Worm (Caenorhabditis elegans) whole organism, young adult: ENCODE measurements around the gene F58B3.4.
A peak's percentile ranks its signal among the peaks of the same experiment; 100 is the strongest.

Source experiments
- C06A6.2 ChIP-seq: fragments of 200-800 bp; sonication (Bioruptor generic); conservative IDR thresholded peaks from 2 replicates; pipeline ENCODE4 v1.3.6; 2022; ENCODE audit warnings: missing genetic modification characterization, missing compliant biosample characterization
- D2030.7 ChIP-seq: fragments of 200-800 bp; sonication (Bioruptor generic); IDR thresholded peaks from 2 replicates; pipeline ENCODE4 v1.3.6; 2022; ENCODE audit warnings: missing genetic modification reagents, missing genetic modification characterization, missing compliant biosample characterization
- F33H1.4 ChIP-seq: fragments of 200-800 bp; sonication (Bioruptor generic); IDR thresholded peaks from 2 replicates; pipeline ENCODE4 v1.3.6; 2022; ENCODE audit warnings: missing genetic modification reagents, missing genetic modification characterization, missing compliant biosample characterization
- K12H6.12 ChIP-seq: fragments of 200-800 bp; sonication (Bioruptor generic); optimal IDR thresholded peaks from 2 replicates; lab custom pipeline; 2018; ENCODE audit warnings: mild to moderate bottlenecking, missing genetic modification characterization, missing compliant biosample characterization
- Y53F4B.3 ChIP-seq: fragments of 200-800 bp; sonication (Bioruptor generic); IDR thresholded peaks from 2 replicates; pipeline ENCODE4 v1.3.6; 2022; ENCODE audit warnings: missing genetic modification reagents, missing genetic modification characterization, missing compliant biosample characterization
- Y56A3A.18 ChIP-seq: fragments of 200-800 bp; sonication (Bioruptor generic); IDR thresholded peaks from 2 replicates; pipeline ENCODE4 v1.3.6; 2022; ENCODE audit warnings: missing genetic modification reagents, missing genetic modification characterization, missing compliant biosample characterization
- Y67H2A.10 ChIP-seq: fragments of 200-800 bp; sonication (Bioruptor generic); conservative IDR thresholded peaks from 2 replicates; pipeline ENCODE4 v1.3.6; 2022; ENCODE audit warnings: missing genetic modification reagents, missing genetic modification characterization, missing compliant biosample characterization
- Y79H2A.3 ChIP-seq: fragments of 200-800 bp; sonication (Bioruptor generic); conservative IDR thresholded peaks from 2 replicates; pipeline ENCODE4 v1.3.6; 2022; ENCODE audit warnings: missing genetic modification reagents, missing genetic modification characterization, missing compliant biosample characterization
- ama-1 ChIP-seq, 3 experiments: fragments of 150-350 bp in 1 of 3; sonication (generic microtip) in 2 of 3; optimal IDR thresholded peaks; 2 replicates each; lab custom pipeline; 2014 to 2018; ENCODE audit warnings: missing biosample characterization in 2 of 3, missing genetic modification characterization in 2 of 3, missing genetic modification reagents in 2 of 3
- ccch-3 ChIP-seq: fragments of 200-800 bp; sonication (Bioruptor generic); optimal IDR thresholded peaks from 2 replicates; lab custom pipeline; 2018; ENCODE audit warnings: mild to moderate bottlenecking, missing genetic modification characterization, missing compliant biosample characterization
- cebp-1 ChIP-seq, 2 experiments: fragments of 200-800 bp in 1 of 2; sonication (Bioruptor generic) in 1 of 2; sonication (generic microtip) in 1 of 2; IDR thresholded peaks in 1 of 2; optimal IDR thresholded peaks in 1 of 2; 2 replicates each; pipeline versions ENCODE4 v1.3.6 to Lab custom; 2017 to 2022; ENCODE audit warnings: missing compliant biosample characterization in 2 of 2, missing genetic modification characterization in 2 of 2, mild to moderate bottlenecking in 1 of 2, missing genetic modification reagents in 1 of 2, moderate library complexity in 1 of 2
- ceh-100 ChIP-seq: fragments of 200-800 bp; sonication (Bioruptor generic); IDR thresholded peaks from 2 replicates; pipeline ENCODE4 v1.3.6; 2022; ENCODE audit warnings: missing genetic modification reagents, missing genetic modification characterization, missing compliant biosample characterization
- die-1 ChIP-seq: sonication (generic microtip); optimal IDR thresholded peaks from 2 replicates; lab custom pipeline; 2016; ENCODE audit warnings: missing genotype, mild to moderate bottlenecking, missing genetic modification characterization, missing compliant biosample characterization
- dox-1 ChIP-seq: fragments of 200-800 bp; sonication (Bioruptor generic); IDR thresholded peaks from 2 replicates; pipeline ENCODE4 v1.3.6; 2022; ENCODE audit warnings: missing genetic modification reagents, missing genetic modification characterization, missing compliant biosample characterization
- dpl-1 ChIP-seq: fragments of 150-350 bp; optimal IDR thresholded peaks from 2 replicates; lab custom pipeline; 2014; ENCODE audit warnings: missing biosample characterization, missing genetic modification reagents, missing genetic modification characterization
- efl-1 ChIP-seq: fragments of 150-350 bp; optimal IDR thresholded peaks from 2 replicates; lab custom pipeline; 2014; ENCODE audit warnings: missing biosample characterization, missing genetic modification reagents, missing genetic modification characterization
- ets-4 ChIP-seq: fragments of 200-800 bp; sonication (Bioruptor generic); optimal IDR thresholded peaks from 2 replicates; lab custom pipeline; 2018; ENCODE audit warnings: mild to moderate bottlenecking, missing genetic modification characterization, missing compliant biosample characterization
- gei-17 ChIP-seq: fragments of 200-800 bp; sonication (Bioruptor generic); optimal IDR thresholded peaks from 2 replicates; lab custom pipeline; 2018; ENCODE audit warnings: mild to moderate bottlenecking, missing genetic modification characterization, missing compliant biosample characterization
- hlh-12 ChIP-seq: sonication (generic microtip); optimal IDR thresholded peaks from 2 replicates; lab custom pipeline; 2016; ENCODE audit warnings: missing genetic modification characterization, missing compliant biosample characterization
- hsf-1 ChIP-seq: fragments of 200-800 bp; sonication (Bioruptor generic); IDR thresholded peaks from 2 replicates; pipeline ENCODE4 v1.3.6; 2022; ENCODE audit warnings: missing genetic modification reagents, missing genetic modification characterization, missing compliant biosample characterization
- lag-1 ChIP-seq: fragments of 200-800 bp; sonication (Bioruptor generic); IDR thresholded peaks from 2 replicates; pipeline ENCODE4 v1.3.6; 2022; ENCODE audit warnings: missing genetic modification reagents, missing genetic modification characterization, missing compliant biosample characterization
- let-607 ChIP-seq, 2 experiments: fragments of 200-800 bp in 1 of 2; sonication (Bioruptor generic) in 1 of 2; sonication (generic microtip) in 1 of 2; optimal IDR thresholded peaks; 2 replicates each; lab custom pipeline; 2016 to 2018; ENCODE audit warnings: mild to moderate bottlenecking in 2 of 2, missing compliant biosample characterization in 2 of 2, missing genetic modification characterization in 2 of 2, moderate library complexity in 2 of 2, missing genotype in 1 of 2
- lin-40 ChIP-seq: sonication (generic microtip); optimal IDR thresholded peaks from 2 replicates; lab custom pipeline; 2016; ENCODE audit warnings: missing genetic modification characterization, mild to moderate bottlenecking, missing compliant biosample characterization, missing genotype, missing genetic modification reagents
- lir-1 ChIP-seq: fragments of 200-800 bp; sonication (Bioruptor generic); conservative IDR thresholded peaks from 2 replicates; pipeline ENCODE4 v1.3.6; 2022; ENCODE audit warnings: missing genetic modification reagents, missing genetic modification characterization, missing compliant biosample characterization
- lsy-27 ChIP-seq: sonication (generic microtip); optimal IDR thresholded peaks from 2 replicates; lab custom pipeline; 2017; ENCODE audit warnings: missing genetic modification characterization, mild to moderate bottlenecking, missing compliant biosample characterization, antibody characterized with exemption, missing genotype, borderline replicate concordance; ENCODE audit not compliant: insufficient read depth
- madf-8 ChIP-seq: fragments of 200-800 bp; sonication (Bioruptor generic); conservative IDR thresholded peaks from 2 replicates; pipeline ENCODE4 v1.3.6; 2022; ENCODE audit warnings: missing genetic modification reagents, missing genetic modification characterization, missing compliant biosample characterization
- mcd-1 ChIP-seq: fragments of 200-800 bp; sonication (Bioruptor generic); IDR thresholded peaks from 2 replicates; pipeline ENCODE4 v1.3.6; 2022; ENCODE audit warnings: missing genetic modification reagents, missing genetic modification characterization, missing compliant biosample characterization
- mxl-1 ChIP-seq: sonication (generic microtip); optimal IDR thresholded peaks from 2 replicates; lab custom pipeline; 2016; ENCODE audit warnings: missing genetic modification characterization, missing compliant biosample characterization
- nfya-2 ChIP-seq: fragments of 200-800 bp; sonication (Bioruptor generic); IDR thresholded peaks from 2 replicates; pipeline ENCODE4 v1.3.6; 2022; ENCODE audit warnings: missing genetic modification reagents, missing genetic modification characterization, missing compliant biosample characterization
- nhr-120 ChIP-seq: fragments of 200-800 bp; sonication (Bioruptor generic); IDR thresholded peaks from 2 replicates; pipeline ENCODE4 v1.3.6; 2022; ENCODE audit warnings: missing genetic modification characterization, missing compliant biosample characterization
- nhr-80 ChIP-seq: sonication (generic microtip); optimal IDR thresholded peaks from 2 replicates; lab custom pipeline; 2016; ENCODE audit warnings: missing genetic modification characterization, missing compliant biosample characterization
- snpc-4 ChIP-seq, 5 experiments: fragments of 150-350 bp in 1 of 5; sonication (generic microtip) in 4 of 5; optimal IDR thresholded peaks; 2 replicates each; lab custom pipeline; 2014 to 2018; ENCODE audit warnings: missing genetic modification characterization in 5 of 5, missing biosample characterization in 3 of 5, antibody characterized with exemption in 2 of 5, mild to moderate bottlenecking in 2 of 5, missing compliant biosample characterization in 2 of 5, missing genotype in 2 of 5, moderate library complexity in 2 of 5, missing genetic modification reagents in 1 of 5
- somi-1 ChIP-seq: fragments of 200-800 bp; sonication (Bioruptor generic); optimal IDR thresholded peaks from 2 replicates; lab custom pipeline; 2018; ENCODE audit warnings: mild to moderate bottlenecking, missing genetic modification characterization, missing compliant biosample characterization
- tbx-9 ChIP-seq: sonication (generic microtip); optimal IDR thresholded peaks from 2 replicates; lab custom pipeline; 2016; ENCODE audit warnings: borderline replicate concordance, missing genetic modification characterization, inconsistent platforms, missing compliant biosample characterization
- unc-130 ChIP-seq: sonication (generic microtip); optimal IDR thresholded peaks from 2 replicates; lab custom pipeline; 2016; ENCODE audit warnings: missing genetic modification reagents, missing genetic modification characterization, missing compliant biosample characterization
- xnd-1 ChIP-seq: sonication (generic microtip); optimal IDR thresholded peaks from 2 replicates; lab custom pipeline; 2016; ENCODE audit warnings: missing genotype, missing genetic modification reagents, missing genetic modification characterization, missing compliant biosample characterization
- zfh-2 ChIP-seq: fragments of 200-800 bp; sonication (Bioruptor generic); conservative IDR thresholded peaks from 2 replicates; pipeline ENCODE4 v1.3.6; 2022; ENCODE audit warnings: missing genetic modification reagents, missing genetic modification characterization, missing compliant biosample characterization
- ztf-25 ChIP-seq: fragments of 200-800 bp; sonication (Bioruptor generic); IDR thresholded peaks from 2 replicates; pipeline ENCODE4 v1.3.6; 2022; ENCODE audit warnings: missing genetic modification reagents, missing genetic modification characterization, missing compliant biosample characterization
- ztf-28 ChIP-seq: fragments of 200-800 bp; sonication (Bioruptor generic); IDR thresholded peaks from 2 replicates; pipeline ENCODE4 v1.3.6; 2022; ENCODE audit warnings: missing genetic modification reagents, missing genetic modification characterization, missing compliant biosample characterization
- ztf-6 ChIP-seq: fragments of 200-800 bp; sonication (Bioruptor generic); IDR thresholded peaks from 2 replicates; pipeline ENCODE4 v1.3.6; 2022; ENCODE audit warnings: missing genetic modification reagents, missing genetic modification characterization, missing compliant biosample characterization

The F58B3.4 gene

ce11 chrIV:11625482-11625881 is 6.2 kb downstream of the F58B3.4 start, which contains the start of gene lys-5:
Gene lys-5, minus strand, starts transcription at chrIV:11625582.
- TF ChIP-seq K12H6.12 (tag; lab: Kevin White, UChicago) = no peak
- no peak for TF ChIP-seq madf-8 (GFP tag; lab: Robert Waterston, UW)
- no peak for TF ChIP-seq lin-40 (tag; lab: Kevin White, UChicago)
- TF ChIP-seq let-607 (tag; optimal IDR thresholded peaks at IDR 0.05; lab: Kevin White, UChicago) = no peak
- no peak for TF ChIP-seq gei-17
- no peak for TF ChIP-seq lag-1 (GFP tag; lab: Robert Waterston, UW)
- no peak for TF ChIP-seq ztf-25 (GFP tag; lab: Robert Waterston, UW)
- no peak for TF ChIP-seq dox-1 (GFP tag; lab: Robert Waterston, UW)
- TF ChIP-seq Y56A3A.18 = no peak
- no peak for TF ChIP-seq nhr-120 (GFP tag; lab: Robert Waterston, UW)
- TF ChIP-seq unc-130 = no peak
- TF ChIP-seq snpc-4 (GFP tag; optimal IDR thresholded peaks at IDR 0.05; lab: Kevin White, UChicago) = no peak
- no peak for TF ChIP-seq snpc-4 (tag; optimal IDR thresholded peaks at IDR 0.05; lab: Kevin White, UChicago)
- no peak for TF ChIP-seq xnd-1 (tag; lab: Kevin White, UChicago)
- TF ChIP-seq zfh-2 = no peak
- TF ChIP-seq Y79H2A.3 (GFP tag; lab: Robert Waterston, UW) = no peak
- no peak for TF ChIP-seq nfya-2
- no peak for TF ChIP-seq lir-1 (GFP tag; lab: Robert Waterston, UW)

- TF ChIP-seq mxl-1 (tag; lab: Kevin White, UChicago) (no peak), hlh-12 (tag; lab: Kevin White, UChicago) (no peak), Y53F4B.3 (GFP tag; lab: Robert Waterston, UW) (no peak), ztf-28 (GFP tag; lab: Robert Waterston, UW) (no peak), xnd-1 (tag; lab: Kevin White, UChicago) (no peak), nhr-80 (tag; lab: Kevin White, UChicago) (peak; percentile 66), cebp-1 (GFP tag; IDR thresholded peaks at IDR 0.05; lab: Robert Waterston, UW) (no peak), cebp-1 (tag; optimal IDR thresholded peaks at IDR 0.05; lab: Kevin White, UChicago) (peak; percentile 14), nhr-120 (GFP tag; lab: Robert Waterston, UW) (no peak), somi-1 (GFP tag; lab: Kevin White, UChicago) (no peak), efl-1 (no peak)
Measured at ce11 chrIV:11623759-11624287, 7.8 kb downstream of the F58B3.4 start.

- TF ChIP-seq lsy-27 (tag; lab: Kevin White, UChicago) (no peak), ets-4 (GFP tag; lab: Kevin White, UChicago) (no peak), die-1 (tag; lab: Kevin White, UChicago) (no peak), F33H1.4 (no peak), ama-1 (optimal IDR thresholded peaks at IDR 0.05; lab: Kevin White, UChicago) (no peak), ama-1 (GFP tag; optimal IDR thresholded peaks at IDR 0.05; lab: Kevin White, UChicago) (no peak), C06A6.2 (GFP tag; lab: Robert Waterston, UW) (no peak)
Measured at ce11 chrIV:11623060-11623459, 8.6 kb downstream of the F58B3.4 start, which contains the start of gene lys-4. Gene lys-4, minus strand, starts transcription at chrIV:11623174.

ce11 chrIV:11622336-11622735 is 9.3 kb downstream of the F58B3.4 start:
- TF ChIP-seq Y79H2A.3 (GFP tag; lab: Robert Waterston, UW) = no peak
- no peak for TF ChIP-seq efl-1
- TF ChIP-seq F33H1.4 = no peak
- no peak for TF ChIP-seq ceh-100 (GFP tag; lab: Robert Waterston, UW)
- TF ChIP-seq Y67H2A.10 (GFP tag; lab: Robert Waterston, UW) = no peak
- no peak for TF ChIP-seq tbx-9 (tag; lab: Kevin White, UChicago)
- TF ChIP-seq ztf-6 (GFP tag; lab: Robert Waterston, UW) = no peak
- no peak for TF ChIP-seq hsf-1 (GFP tag; lab: Robert Waterston, UW)
- TF ChIP-seq dpl-1 (GFP tag; lab: Kevin White, UChicago) = no peak
- TF ChIP-seq ccch-3 = no peak
- no peak for TF ChIP-seq mcd-1 (GFP tag; lab: Robert Waterston, UW)
- no peak for TF ChIP-seq D2030.7
